Fruit fly (Drosophila melanogaster) whole organism, embryonic: ENCODE measurements around the gene CG6893.
A peak's percentile ranks its signal among the peaks of the same experiment; 100 is the strongest.

Source experiments
- CG11093 ChIP-seq: fragments of 200-800 bp; sonication (Bioruptor generic); IDR thresholded peaks from 3 replicates; pipeline ENCODE4 v1.3.6; 2022; ENCODE audit warnings: missing biosample characterization, missing genetic modification characterization
- CG11456 ChIP-seq: fragments of 200-800 bp; sonication (Bioruptor generic); IDR thresholded peaks from 3 replicates; pipeline ENCODE4 v1.3.6; 2022; ENCODE audit warnings: missing biosample characterization, missing genetic modification characterization
- CG12219 ChIP-seq: fragments of 200-800 bp; sonication (Bioruptor generic); optimal IDR thresholded peaks from 3 replicates; lab custom pipeline; 2018; ENCODE audit warnings: missing biosample characterization, mild to moderate bottlenecking, missing genetic modification characterization
- CG1233 ChIP-seq: fragments of 200-800 bp; sonication (Bioruptor generic); optimal IDR thresholded peaks from 4 replicates; lab custom pipeline; 2018; ENCODE audit warnings: missing biosample characterization, mild to moderate bottlenecking, missing genetic modification characterization
- CG13624 ChIP-seq: fragments of 200-800 bp; sonication (Bioruptor generic); optimal IDR thresholded peaks from 2 replicates; lab custom pipeline; 2016; ENCODE audit warnings: missing biosample characterization, missing genetic modification characterization
- CG1603 ChIP-seq: fragments of 200-800 bp; sonication (Bioruptor generic); optimal IDR thresholded peaks from 2 replicates; lab custom pipeline; 2019; ENCODE audit warnings: missing biosample characterization, mild to moderate bottlenecking, missing genetic modification characterization, moderate library complexity
- CG2712 ChIP-seq: fragments of 200-800 bp; optimal IDR thresholded peaks from 3 replicates; lab custom pipeline; 2019; ENCODE audit warnings: missing biosample characterization, mild to moderate bottlenecking, missing genetic modification characterization, moderate library complexity
- CG4820 ChIP-seq: fragments of 200-800 bp; sonication (Bioruptor generic); optimal IDR thresholded peaks from 3 replicates; lab custom pipeline; 2016; ENCODE audit warnings: missing biosample characterization, missing genetic modification characterization
- CG6791 ChIP-seq: fragments of 200-800 bp; sonication (Bioruptor generic); IDR thresholded peaks from 3 replicates; pipeline ENCODE4 v1.3.6; 2022; ENCODE audit warnings: missing biosample characterization, missing genetic modification characterization; ENCODE audit not compliant: partially characterized antibody
- CG7372 ChIP-seq: fragments of 200-800 bp; sonication (Bioruptor generic); IDR thresholded peaks from 2 replicates; pipeline ENCODE4 v1.3.6; 2022; ENCODE audit warnings: missing biosample characterization, missing genetic modification characterization
- CG8281 ChIP-seq: fragments of 200-800 bp; sonication (Bioruptor generic); optimal IDR thresholded peaks from 2 replicates; lab custom pipeline; 2018; ENCODE audit warnings: missing biosample characterization, mild to moderate bottlenecking, missing genetic modification characterization, moderate library complexity
- CG8290 ChIP-seq, 3 experiments: fragments of 200-800 bp; sonication (Bioruptor generic); optimal IDR thresholded peaks; 2 replicates each; lab custom pipeline; 2016 to 2019; ENCODE audit warnings: missing biosample characterization in 3 of 3, missing genetic modification characterization in 3 of 3, mild to moderate bottlenecking in 2 of 3, moderate library complexity in 1 of 3
- CG9817 ChIP-seq: fragments of 200-800 bp; sonication (Bioruptor generic); optimal IDR thresholded peaks from 2 replicates; lab custom pipeline; 2018; ENCODE audit warnings: missing biosample characterization, mild to moderate bottlenecking, missing genetic modification characterization, moderate library complexity
- CrebB ChIP-seq: fragments of 200-800 bp; sonication (Bioruptor generic); optimal IDR thresholded peaks from 3 replicates; lab custom pipeline; 2018; ENCODE audit warnings: missing biosample characterization, mild to moderate bottlenecking, missing genetic modification characterization
- Dfd ChIP-seq, 2 experiments: fragments of >200 bp; optimal IDR thresholded peaks; 2 replicates each; lab custom pipeline; 2017; ENCODE audit warnings: missing biosample characterization in 2 of 2, missing genetic modification characterization in 2 of 2
- Dll ChIP-seq: fragments of 200-800 bp; sonication (Bioruptor generic); IDR thresholded peaks from 4 replicates; pipeline ENCODE4 v1.3.6; 2022; ENCODE audit warnings: missing biosample characterization, missing genetic modification characterization; ENCODE audit not compliant: partially characterized antibody
- Dp ChIP-seq: fragments of 200-800 bp; sonication (Bioruptor generic); optimal IDR thresholded peaks from 2 replicates; lab custom pipeline; 2018; ENCODE audit warnings: missing biosample characterization, mild to moderate bottlenecking, missing genetic modification characterization, moderate library complexity
- Fer1 ChIP-seq: fragments of 200-800 bp; sonication (Bioruptor generic); optimal IDR thresholded peaks from 2 replicates; lab custom pipeline; 2017; ENCODE audit warnings: missing biosample characterization, mild to moderate bottlenecking, missing genetic modification characterization
- H15 ChIP-seq: fragments of 200-800 bp; sonication (Bioruptor generic); IDR thresholded peaks from 3 replicates; pipeline ENCODE4 v1.3.6; 2022; ENCODE audit warnings: missing biosample characterization, missing genetic modification characterization
- HLH4C ChIP-seq: fragments of 200-800 bp; sonication (Bioruptor generic); IDR thresholded peaks from 3 replicates; pipeline ENCODE4 v1.3.6; 2022; ENCODE audit warnings: missing biosample characterization, missing genetic modification characterization; ENCODE audit not compliant: partially characterized antibody
- HmgZ ChIP-seq: fragments of 200-800 bp; sonication (Bioruptor generic); optimal IDR thresholded peaks from 2 replicates; lab custom pipeline; 2018; ENCODE audit warnings: missing biosample characterization, mild to moderate bottlenecking, missing genetic modification characterization
- Hr78 ChIP-seq, 2 experiments: fragments of 200-800 bp in 1 of 2; fragments of >200 bp in 1 of 2; sonication (Bioruptor generic) in 1 of 2; optimal IDR thresholded peaks; 2 replicates each; lab custom pipeline; 2017 to 2019; ENCODE audit warnings: missing biosample characterization in 2 of 2, missing genetic modification characterization in 2 of 2, mild to moderate bottlenecking in 1 of 2, moderate library complexity in 1 of 2
- MBD-R2 ChIP-seq: fragments of 200-800 bp; sonication (Bioruptor generic); IDR thresholded peaks from 2 replicates; pipeline ENCODE4 v1.3.6; 2022; ENCODE audit warnings: missing biosample characterization, missing genetic modification characterization
- NFAT ChIP-seq: fragments of 200-800 bp; sonication (Bioruptor generic); IDR thresholded peaks from 2 replicates; pipeline ENCODE4 v1.3.6; 2022; ENCODE audit warnings: missing biosample characterization, missing genetic modification characterization
- Six4 ChIP-seq: fragments of 200-800 bp; sonication (Bioruptor generic); optimal IDR thresholded peaks from 2 replicates; lab custom pipeline; 2016; ENCODE audit warnings: missing biosample characterization, missing genetic modification characterization
- ap ChIP-seq: fragments of 200-800 bp; sonication (Bioruptor generic); IDR thresholded peaks from 2 replicates; pipeline ENCODE4 v1.3.6; 2022; ENCODE audit warnings: missing biosample characterization, missing genetic modification characterization
- bcd ChIP-seq: fragments of 200-800 bp; sonication (Bioruptor generic); optimal IDR thresholded peaks from 2 replicates; lab custom pipeline; 2017; ENCODE audit warnings: missing biosample characterization, mild to moderate bottlenecking, missing genetic modification characterization
- cg ChIP-seq: fragments of 200-800 bp; sonication (Bioruptor generic); optimal IDR thresholded peaks from 3 replicates; lab custom pipeline; 2019; ENCODE audit warnings: missing biosample characterization, mild to moderate bottlenecking, missing genetic modification characterization, moderate library complexity
- chif ChIP-seq, 2 experiments: fragments of 200-800 bp; sonication (Bioruptor generic); optimal IDR thresholded peaks; 3 replicates each; lab custom pipeline; 2016; ENCODE audit warnings: missing biosample characterization in 2 of 2, missing genetic modification characterization in 2 of 2
- chinmo ChIP-seq: fragments of 200-800 bp; sonication (Bioruptor generic); IDR thresholded peaks from 4 replicates; pipeline ENCODE4 v1.3.6; 2022; ENCODE audit warnings: missing biosample characterization, missing genetic modification characterization; ENCODE audit not compliant: partially characterized antibody
- chm ChIP-seq: fragments of 200-800 bp; sonication (Bioruptor generic); IDR thresholded peaks from 2 replicates; pipeline ENCODE4 v1.3.6; 2022; ENCODE audit warnings: missing biosample characterization, missing genetic modification characterization
- ci ChIP-seq: fragments of 200-800 bp; sonication (Bioruptor generic); IDR thresholded peaks from 3 replicates; pipeline ENCODE4 v1.3.6; 2022; ENCODE audit warnings: missing biosample characterization, missing genetic modification characterization
- dati ChIP-seq: fragments of 200-800 bp; sonication (Bioruptor generic); IDR thresholded peaks from 2 replicates; pipeline ENCODE4 v1.3.6; 2022; ENCODE audit warnings: missing biosample characterization, missing genetic modification characterization
- exex ChIP-seq: fragments of 200-800 bp; sonication (Bioruptor generic); optimal IDR thresholded peaks from 4 replicates; lab custom pipeline; 2018; ENCODE audit warnings: missing biosample characterization, mild to moderate bottlenecking, missing genetic modification characterization, moderate library complexity
- eyg ChIP-seq: fragments of 200-800 bp; sonication (Bioruptor generic); optimal IDR thresholded peaks from 3 replicates; lab custom pipeline; 2016; ENCODE audit warnings: missing biosample characterization, missing genetic modification characterization
- gfzf ChIP-seq: fragments of 200-800 bp; sonication (Bioruptor generic); optimal IDR thresholded peaks from 2 replicates; lab custom pipeline; 2016; ENCODE audit warnings: missing biosample characterization, mild to moderate bottlenecking, missing genetic modification characterization, moderate library complexity
- knrl ChIP-seq: fragments of 200-800 bp; sonication (Bioruptor generic); IDR thresholded peaks from 3 replicates; pipeline ENCODE4 v1.3.6; 2022; ENCODE audit warnings: missing biosample characterization, missing genetic modification characterization; ENCODE audit not compliant: partially characterized antibody
- mld ChIP-seq: fragments of 200-800 bp; sonication (Bioruptor generic); IDR thresholded peaks from 3 replicates; pipeline ENCODE4 v1.3.6; 2022; ENCODE audit warnings: missing biosample characterization, missing genetic modification characterization; ENCODE audit not compliant: partially characterized antibody
- nerfin-1 ChIP-seq: fragments of 200-800 bp; sonication (Bioruptor generic); optimal IDR thresholded peaks from 3 replicates; lab custom pipeline; 2019; ENCODE audit warnings: missing biosample characterization, mild to moderate bottlenecking, missing genetic modification characterization, moderate library complexity
- onecut ChIP-seq: fragments of 200-800 bp; sonication (Bioruptor generic); IDR thresholded peaks from 2 replicates; pipeline ENCODE4 v1.3.6; 2022; ENCODE audit warnings: missing biosample characterization, missing genetic modification characterization
- peb ChIP-seq: fragments of 200-800 bp; sonication (Bioruptor generic); IDR thresholded peaks from 2 replicates; pipeline ENCODE4 v1.3.6; 2022; ENCODE audit warnings: missing biosample characterization, missing genetic modification characterization
- slbo ChIP-seq: fragments of 200-800 bp; sonication (Bioruptor generic); IDR thresholded peaks from 2 replicates; pipeline ENCODE4 v1.3.6; 2022; ENCODE audit warnings: missing biosample characterization, missing genetic modification characterization
- stwl ChIP-seq: fragments of 200-800 bp; sonication (Bioruptor generic); optimal IDR thresholded peaks from 3 replicates; lab custom pipeline; 2018; ENCODE audit warnings: missing biosample characterization, mild to moderate bottlenecking, missing genetic modification characterization, moderate library complexity
- sug ChIP-seq: fragments of 200-800 bp; optimal IDR thresholded peaks from 2 replicates; lab custom pipeline; 2019; ENCODE audit warnings: missing biosample characterization, mild to moderate bottlenecking, missing genetic modification characterization, moderate library complexity
- tll ChIP-seq, 2 experiments: fragments of 200-800 bp in 1 of 2; fragments of >200 bp in 1 of 2; sonication (Bioruptor generic) in 1 of 2; optimal IDR thresholded peaks; 2 replicates each; lab custom pipeline; 2017 to 2019; ENCODE audit warnings: missing biosample characterization in 2 of 2, missing genetic modification characterization in 2 of 2, mild to moderate bottlenecking in 1 of 2, moderate library complexity in 1 of 2
- vnd ChIP-seq: fragments of 200-800 bp; sonication (Bioruptor generic); IDR thresholded peaks from 3 replicates; pipeline ENCODE4 v1.3.6; 2022; ENCODE audit warnings: missing biosample characterization, missing genetic modification characterization; ENCODE audit not compliant: partially characterized antibody
- wor ChIP-seq: fragments of 200-800 bp; sonication (Bioruptor generic); IDR thresholded peaks from 2 replicates; pipeline ENCODE4 v1.3.6; 2022; ENCODE audit warnings: missing biosample characterization, missing genetic modification characterization
- zf30C ChIP-seq: fragments of 200-800 bp; sonication (Bioruptor generic); optimal IDR thresholded peaks from 3 replicates; lab custom pipeline; 2018; ENCODE audit warnings: missing biosample characterization, mild to moderate bottlenecking, missing genetic modification characterization

Gene CG6893

dm6 chr3L:18672986-18673633 lies 20.9 kb upstream of the CG6893 start, which contains the start of gene Capr (continued):
- TF ChIP-seq tll (GFP tag; optimal IDR thresholded peaks at IDR 0.05; lab: Kevin White, UChicago) (peak in 1 of 2 experiments; percentile 22), CG2712 (tag; lab: Kevin White, UChicago) (peak; percentile 54), HmgZ (tag; lab: Kevin White, UChicago) (peak; percentile 69), nerfin-1 (tag; lab: Kevin White, UChicago) (peak; percentile 44), H15 (GFP tag; lab: Robert Waterston, UW) (no peak), chinmo (peak; percentile 100), CG1233 (GFP tag; lab: Kevin White, UChicago) (no peak), ci (GFP tag; lab: Robert Waterston, UW) (peak; percentile 56; the same call in 1 of the 3 replicates), MBD-R2 (GFP tag; lab: Robert Waterston, UW) (peak; percentile 83), CG13624 (GFP tag; lab: Kevin White, UChicago) (peak; percentile 66), bcd (GFP tag; lab: Kevin White, UChicago) (peak; percentile 11), knrl (GFP tag; lab: Robert Waterston, UW) (peak; percentile 100), dati (no peak), NFAT (GFP tag; lab: Robert Waterston, UW) (peak; percentile 68; the same call in 1 of the 2 replicates), Fer1 (GFP tag; lab: Kevin White, UChicago) (peak; percentile 5), eyg (GFP tag; lab: Kevin White, UChicago) (peak; percentile 8), CG11093 (no peak), wor (no peak), CG8281 (no peak), peb (GFP tag; lab: Robert Waterston, UW) (no peak), CG6791 (GFP tag; lab: Robert Waterston, UW) (peak; percentile 100), sug (tag; lab: Kevin White, UChicago) (peak; percentile 34), CG11456 (GFP tag; lab: Robert Waterston, UW) (0 out of 3 replicates have a peak, but pooled peaks have one; percentile 25), vnd (GFP tag; lab: Robert Waterston, UW) (peak; percentile 100), gfzf (GFP tag; lab: Kevin White, UChicago) (peak; percentile 38), CG1603 (tag; lab: Kevin White, UChicago) (peak; percentile 83), mld (GFP tag; lab: Robert Waterston, UW) (peak; percentile 100), exex (tag; lab: Kevin White, UChicago) (no peak), chif (GFP tag; optimal IDR thresholded peaks at IDR 0.05; lab: Kevin White, UChicago) (peak in 1 of 2 experiments; percentile 18), CG12219 (GFP tag; lab: Kevin White, UChicago) (no peak), zf30C (peak; percentile 15), CrebB (tag; lab: Kevin White, UChicago) (no peak), CG9817 (tag; lab: Kevin White, UChicago) (no peak), Hr78 (GFP tag; optimal IDR thresholded peaks at IDR 0.05; lab: Kevin White, UChicago) (no peak), Six4 (GFP tag; lab: Kevin White, UChicago) (no peak), CG7372 (no peak), HLH4C (GFP tag; lab: Robert Waterston, UW) (peak; percentile 100), chm (GFP tag; lab: Robert Waterston, UW) (0 out of 2 replicates have a peak, but pooled peaks have one; percentile 22), onecut (GFP tag; lab: Robert Waterston, UW) (peak; percentile 48; the same call in 1 of the 2 replicates), stwl (tag; lab: Kevin White, UChicago) (peak; percentile 89), Dp (GFP tag; lab: Kevin White, UChicago) (peak; percentile 78), CG4820 (GFP tag; lab: Kevin White, UChicago) (peak; percentile 15), Dll (peak; percentile 99), cg (GFP tag; lab: Kevin White, UChicago) (no peak), CG8290 (GFP tag; optimal IDR thresholded peaks at IDR 0.05; lab: Kevin White, UChicago) (peak; percentile 10), CG8290 (tag; optimal IDR thresholded peaks at IDR 0.05; lab: Kevin White, UChicago) (peak; percentile 55 to 79), Dfd (GFP tag; optimal IDR thresholded peaks at IDR 0.05; lab: Kevin White, UChicago) (peak in 1 of 2 experiments; percentile 63), ap (no peak), slbo (GFP tag; lab: Robert Waterston, UW) (peak; percentile 57)
